Fruit fly (Drosophila melanogaster) Kc167 (cell line): Measurements from ENCODE around the gene CG18749.

ENCODE experiments used
- Myc ChIP-seq: fragments of >200 bp; optimal IDR thresholded peaks from 2 replicates; lab custom pipeline; 2017; ENCODE audit warnings: missing external identifiers
- Sin3A ChIP-seq: fragments of >200 bp; optimal IDR thresholded peaks from 2 replicates; lab custom pipeline; 2018; ENCODE audit warnings: missing external identifiers
- h ChIP-seq: fragments of >200 bp; optimal IDR thresholded peaks from 3 replicates; lab custom pipeline; 2018; ENCODE audit warnings: missing external identifiers
- insv ChIP-seq: fragments of >200 bp; optimal IDR thresholded peaks from 3 replicates; lab custom pipeline; 2018; ENCODE audit warnings: missing external identifiers
- psq ChIP-seq: fragments of >200 bp; optimal IDR thresholded peaks from 2 replicates; lab custom pipeline; 2017; ENCODE audit warnings: missing external identifiers
- ttk ChIP-seq: sonication (Bioruptor generic); optimal IDR thresholded peaks from 2 replicates; lab custom pipeline; 2017; ENCODE audit warnings: missing external identifiers

The CG18749 gene

DNA sequence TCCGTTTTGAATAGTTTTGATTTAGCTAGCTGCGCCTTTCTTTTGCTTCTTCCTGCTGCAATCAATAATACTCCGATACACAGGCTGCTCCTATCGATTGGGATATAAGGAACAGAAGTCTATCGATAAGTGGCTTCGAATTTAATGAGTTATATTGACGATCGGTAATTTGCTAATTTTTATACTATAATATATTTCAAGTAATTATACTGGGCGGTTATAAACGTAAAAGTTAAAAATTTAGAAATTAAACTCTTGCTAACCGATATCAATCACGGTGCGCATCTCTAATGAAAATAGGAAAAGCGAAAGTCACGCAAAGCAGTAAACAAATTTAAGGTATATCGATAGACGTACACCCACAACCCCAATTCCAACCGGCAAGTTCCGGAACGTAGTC lies at the start of gene CG18749, which contains the start of the genes CG9636 and CG33722:
Gene CG18749 (plus strand): TSS at position 336 of the 400 bp plus-strand sequence.
Gene CG9636 (minus strand): TSS at position 73 of the 400 bp plus-strand sequence.
Gene CG33722 (plus strand): TSS at position 336 of the 400 bp plus-strand sequence.
- TF ChIP-seq insv (lab: Kevin White, UChicago) (no peak), h (no peak), Myc (lab: Kevin White, UChicago) (no peak), Sin3A (lab: Kevin White, UChicago) (no peak), ttk (lab: Kevin White, UChicago) (no peak), psq (lab: Kevin White, UChicago) (no peak)

dm6 chr3R:8195049-8195448 lies 48.8 kb upstream of the CG18749 start:
- TF ChIP-seq ttk (lab: Kevin White, UChicago) (no peak), h (no peak), Myc (lab: Kevin White, UChicago) (no peak), insv (lab: Kevin White, UChicago) (no peak), Sin3A (lab: Kevin White, UChicago) (no peak), psq (lab: Kevin White, UChicago) (no peak)

dm6 chr3R:8197137-8197536 lies 46.7 kb upstream of the CG18749 start:
- TF ChIP-seq Myc (lab: Kevin White, UChicago) (no peak), ttk (lab: Kevin White, UChicago) (no peak), psq (lab: Kevin White, UChicago) (no peak), Sin3A (lab: Kevin White, UChicago) (no peak), insv (lab: Kevin White, UChicago) (no peak), h (no peak)

DNA sequence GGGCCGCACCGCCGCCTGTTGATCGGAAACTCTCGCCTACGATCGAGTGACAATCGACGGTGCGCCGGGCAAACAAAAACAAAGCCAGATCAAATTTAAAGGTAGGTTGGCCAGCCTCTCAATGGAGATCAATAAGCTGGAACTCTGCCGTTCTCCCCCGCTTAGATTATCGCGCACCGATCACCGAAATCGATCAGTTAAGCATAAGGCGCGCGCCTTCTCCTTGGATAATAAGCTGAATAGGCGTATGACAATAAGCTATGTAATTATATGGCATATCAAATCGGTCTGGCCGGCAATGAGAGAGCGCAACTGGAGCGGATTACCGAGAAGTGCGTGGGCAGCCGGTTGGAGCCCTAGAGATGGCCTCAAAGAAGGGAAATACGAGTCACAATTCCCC lies 45.5 kb upstream of the CG18749 start:
- TF ChIP-seq insv (lab: Kevin White, UChicago) (no peak), ttk (lab: Kevin White, UChicago) (no peak), psq (lab: Kevin White, UChicago) (no peak), h (no peak), Myc (lab: Kevin White, UChicago) (no peak), Sin3A (lab: Kevin White, UChicago) (no peak)

- TF ChIP-seq ttk (lab: Kevin White, UChicago), result no peak
- no peak for TF ChIP-seq psq (lab: Kevin White, UChicago)
- TF ChIP-seq Myc (lab: Kevin White, UChicago), result no peak
- no peak for TF ChIP-seq Sin3A (lab: Kevin White, UChicago)
- TF ChIP-seq insv (lab: Kevin White, UChicago), result no peak
- no peak for TF ChIP-seq h
These were observed 40.5 kb upstream of the CG18749 start for dm6 chr3R:8203367-8203766.

- no peak for TF ChIP-seq Sin3A (lab: Kevin White, UChicago)
- TF ChIP-seq insv (lab: Kevin White, UChicago), result no peak
- no peak for TF ChIP-seq h
- TF ChIP-seq psq (lab: Kevin White, UChicago), result no peak
- no peak for TF ChIP-seq ttk (lab: Kevin White, UChicago)
- TF ChIP-seq Myc (lab: Kevin White, UChicago), result no peak
These were observed 39.1 kb upstream of the CG18749 start, which contains the start of gene CheA84a for dm6 chr3R:8204730-8205129. CheA84a (minus strand) TSS chr3R:8204830.

- TF ChIP-seq insv (lab: Kevin White, UChicago), result no peak
These were observed 38.5 kb upstream of the CG18749 start for dm6 chr3R:8205292-8205893.

DNA sequence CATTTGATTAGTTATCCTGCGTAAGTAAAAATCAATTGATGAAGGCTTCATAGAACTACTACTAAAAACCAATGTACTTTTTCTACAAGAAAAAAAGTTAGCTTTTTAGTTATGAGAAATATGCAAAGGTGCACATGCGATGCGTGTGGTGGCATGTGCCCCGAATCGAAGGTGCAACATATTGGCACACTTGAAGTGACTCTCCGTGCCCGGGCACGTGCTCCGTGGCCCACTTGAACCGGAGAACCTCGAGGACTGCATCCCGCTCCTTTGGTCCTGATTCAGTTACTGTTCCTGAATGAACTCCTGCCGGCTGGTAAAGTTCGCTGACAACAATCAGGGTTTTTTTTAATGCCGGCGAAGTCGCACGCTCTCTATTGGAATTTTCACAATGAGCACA lies 37.8 kb upstream of the CG18749 start:
- no peak for TF ChIP-seq Myc (lab: Kevin White, UChicago)
- no peak for TF ChIP-seq insv (lab: Kevin White, UChicago)
- no peak for TF ChIP-seq psq (lab: Kevin White, UChicago)
- TF ChIP-seq Sin3A (lab: Kevin White, UChicago), result no peak
- TF ChIP-seq ttk (lab: Kevin White, UChicago), result no peak
- TF ChIP-seq h, result no peak

dm6 chr3R:8206628-8207275 lies 37.1 kb upstream of the CG18749 start:
- TF ChIP-seq h (no peak), psq (lab: Kevin White, UChicago) (no peak), insv (lab: Kevin White, UChicago) (no peak), ttk (lab: Kevin White, UChicago) (no peak), Myc (lab: Kevin White, UChicago) (no peak), Sin3A (lab: Kevin White, UChicago) (no peak)

DNA sequence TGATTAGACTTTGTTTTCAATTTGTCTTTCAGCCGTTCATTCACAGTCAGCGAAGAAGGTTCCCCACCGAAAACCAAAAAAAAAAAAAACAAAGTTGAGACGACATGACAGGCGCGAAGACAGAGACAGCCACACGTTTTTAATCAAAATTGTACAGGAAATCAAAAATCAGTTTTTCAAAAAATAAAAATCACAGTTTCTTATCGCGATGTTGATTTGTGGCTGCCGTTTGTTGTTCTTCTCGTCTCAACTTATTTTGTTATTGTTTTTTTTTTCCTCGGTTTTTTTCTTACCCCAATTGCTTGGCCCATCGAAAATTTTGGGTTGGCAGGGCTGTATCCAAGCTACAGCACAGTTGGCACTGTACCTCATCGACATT lies 36.6 kb upstream of the CG18749 start:
- TF ChIP-seq ttk (lab: Kevin White, UChicago) (no peak), h (no peak), Sin3A (lab: Kevin White, UChicago) (no peak), Myc (lab: Kevin White, UChicago) (no peak), psq (lab: Kevin White, UChicago) (no peak), insv (lab: Kevin White, UChicago) (no peak)

- TF ChIP-seq insv (lab: Kevin White, UChicago) (no peak), Myc (lab: Kevin White, UChicago) (no peak), Sin3A (lab: Kevin White, UChicago) (no peak), h (no peak), psq (lab: Kevin White, UChicago) (no peak), ttk (lab: Kevin White, UChicago) (no peak)
These were observed 35.4 kb upstream of the CG18749 start for dm6 chr3R:8208378-8209021.
